Worm (Caenorhabditis elegans): ENCODE data around the gene bli-6.

ce11 chrIV:6337353-6337752 is 39.5 kb upstream of the bli-6 start, which contains the start of gene ipla-6:
- TF ChIP-seq nhr-25 (tag; optimal IDR thresholded peaks at IDR 0.05) = no peak
- TF ChIP-seq R02D3.7 (tag; optimal IDR thresholded peaks at IDR 0.05) = no peak
- TF ChIP-seq egl-27 (tag; optimal IDR thresholded peaks at IDR 0.05) = no peak
- no peak for TF ChIP-seq ztf-11 (tag; optimal IDR thresholded peaks at IDR 0.05)
- TF ChIP-seq nhr-23 (tag; optimal IDR thresholded peaks at IDR 0.05) = no peak
- TF ChIP-seq F13H6.1 (tag; optimal IDR thresholded peaks at IDR 0.05) = no peak
- no peak for TF ChIP-seq lin-13 (GFP tag; optimal IDR thresholded peaks at IDR 0.05)
- TF ChIP-seq unc-62 (GFP tag; optimal IDR thresholded peaks at IDR 0.05) = no peak
- TF ChIP-seq nhr-12 (tag; optimal IDR thresholded peaks at IDR 0.05) = no peak
- no peak for TF ChIP-seq crh-2 (tag; optimal IDR thresholded peaks at IDR 0.05)
- no peak for TF ChIP-seq mbf-1 (tag; optimal IDR thresholded peaks at IDR 0.05)

All from whole organism, L2 larva.